Worm (Caenorhabditis elegans) whole organism, early embryonic: ENCODE results near the gene mppb-1.

ENCODE experiments used
- ama-1 ChIP-seq: fragments of 150-350 bp; optimal IDR thresholded peaks from 2 replicates; lab custom pipeline; 2014
- ceh-36 ChIP-seq: sonication (generic microtip); optimal IDR thresholded peaks from 2 replicates; lab custom pipeline; 2016; ENCODE audit warnings: missing genetic modification characterization, inconsistent platforms, missing compliant biosample characterization
- hmbx-1 ChIP-seq: sonication (generic microtip); optimal IDR thresholded peaks from 2 replicates; lab custom pipeline; 2016; ENCODE audit warnings: mild to moderate bottlenecking, missing genetic modification characterization, missing compliant biosample characterization

DNA sequence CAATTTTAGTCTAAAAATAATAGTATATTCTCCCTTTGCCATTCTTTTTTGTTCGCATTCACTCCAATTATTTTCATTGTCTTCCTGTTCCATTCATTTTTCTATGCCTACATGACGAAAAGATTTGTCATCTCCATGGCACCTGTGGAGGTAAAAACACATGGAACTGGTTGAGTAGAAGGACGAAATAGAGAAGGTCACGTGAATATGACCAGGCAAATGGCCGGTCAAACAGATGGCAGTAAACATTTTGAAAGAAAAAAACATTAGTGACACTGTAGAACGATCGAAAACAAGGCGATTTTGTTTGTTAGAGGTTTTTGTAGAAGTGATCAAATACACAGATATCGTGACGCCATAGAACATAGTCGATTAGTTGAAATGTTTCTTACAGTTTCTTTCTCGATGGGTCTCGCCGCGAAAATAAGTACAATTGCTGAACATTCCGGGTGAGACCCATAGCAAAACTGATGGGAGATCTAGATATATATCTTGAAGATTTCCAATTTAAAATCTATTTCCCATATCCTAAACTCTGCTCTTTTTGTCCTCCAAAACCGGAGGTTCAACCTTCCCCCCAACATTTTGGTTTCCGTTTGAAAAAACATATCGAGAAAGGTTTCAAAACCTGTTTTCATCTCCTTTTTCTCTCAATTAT is 16.2 kb downstream of the mppb-1 start:
- TF ChIP-seq ama-1 (lab: Kevin White, UChicago) (no peak), hmbx-1 (tag; lab: Kevin White, UChicago) (no peak), ceh-36 (no peak)
